Fruit fly (Drosophila melanogaster): Measurements from ENCODE around the gene spen.

DNA sequence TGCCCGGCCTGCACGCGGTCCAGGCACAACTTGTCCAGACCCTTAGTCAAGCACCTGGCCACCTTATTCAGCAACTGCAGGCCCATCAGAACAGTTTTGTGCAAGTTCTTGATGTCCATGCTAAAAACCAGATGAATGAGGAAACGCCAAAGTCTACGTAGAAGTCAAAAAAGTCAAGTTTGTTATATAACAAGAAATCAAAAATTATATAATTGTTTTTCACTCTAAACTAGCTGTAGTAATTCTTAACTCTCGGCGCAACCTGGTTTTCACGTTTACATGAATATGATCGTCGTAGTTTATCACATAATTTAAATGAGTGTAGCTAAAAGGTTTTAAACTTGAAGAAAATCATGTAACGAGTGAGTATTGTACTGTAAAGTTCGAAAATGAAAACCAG, 45.7 kb downstream of the spen start:
- TF ChIP-seq Snoo (tag; optimal IDR thresholded peaks at IDR 0.05) (no peak), gl (tag; optimal IDR thresholded peaks at IDR 0.05) (no peak), CG15710 (tag; optimal IDR thresholded peaks at IDR 0.05) (no peak), Ets98B (GFP tag; IDR thresholded peaks at IDR 0.05) (no peak), CG32121 (GFP tag; IDR thresholded peaks at IDR 0.05) (no peak), CG9948 (tag; optimal IDR thresholded peaks at IDR 0.05) (no peak), CG14655 (GFP tag; optimal IDR thresholded peaks at IDR 0.05) (no peak), CG13204 (GFP tag; optimal IDR thresholded peaks at IDR 0.05) (no peak), Pif1B (GFP tag; optimal IDR thresholded peaks at IDR 0.05) (no peak)
